Worm (Caenorhabditis elegans): ENCODE results near the gene C53A5.9.
A peak's percentile ranks its signal among the peaks of the same experiment; 100 is the strongest.

Gene C53A5.9

ce11 chrV:14530813-14531212 is 27.8 kb downstream of the C53A5.9 start, which contains the start of gene kcnl-4:
kcnl-4 (plus strand) TSS chrV:14531113.
- no peak for TF ChIP-seq ceh-82 (tag; optimal IDR thresholded peaks at IDR 0.05)
- TF ChIP-seq lin-13 (GFP tag; optimal IDR thresholded peaks at IDR 0.05), result no peak
- no peak for TF ChIP-seq peb-1 (tag; optimal IDR thresholded peaks at IDR 0.05)
- no peak for TF ChIP-seq ztf-4 (tag; optimal IDR thresholded peaks at IDR 0.05)
- TF ChIP-seq zag-1 (tag; optimal IDR thresholded peaks at IDR 0.05), result no peak
- TF ChIP-seq lsy-2 (tag; optimal IDR thresholded peaks at IDR 0.05), result no peak
- TF ChIP-seq elt-1 (tag; optimal IDR thresholded peaks at IDR 0.05), result no peak
- no peak for TF ChIP-seq crh-2 (tag; optimal IDR thresholded peaks at IDR 0.05)
- TF ChIP-seq ztf-1 (GFP tag; conservative IDR thresholded peaks at IDR 0.05), result no peak
- TF ChIP-seq blmp-1 (tag; optimal IDR thresholded peaks at IDR 0.05; ENCODE audit: insufficient read depth), result no peak
- no peak for TF ChIP-seq ztf-11 (tag; optimal IDR thresholded peaks at IDR 0.05)
- no peak for TF ChIP-seq unc-39 (tag; optimal IDR thresholded peaks at IDR 0.05)

- TF ChIP-seq elt-1 (tag; optimal IDR thresholded peaks at IDR 0.05), result no peak
- TF ChIP-seq Y55F3AM.14 (GFP tag; optimal IDR thresholded peaks at IDR 0.05), result no peak
These were observed 31.4 kb downstream of the C53A5.9 start for ce11 chrV:14527210-14527609.

- TF ChIP-seq mbf-1 (tag; optimal IDR thresholded peaks at IDR 0.05), result no peak
- no peak for TF ChIP-seq unc-62 (GFP tag; optimal IDR thresholded peaks at IDR 0.05)
- no peak for TF ChIP-seq ceh-82 (tag; optimal IDR thresholded peaks at IDR 0.05)
These were observed 33.6 kb downstream of the C53A5.9 start, which contains the start of gene hda-1 for ce11 chrV:14525089-14525488. hda-1 (plus strand) TSS chrV:14525389.

DNA sequence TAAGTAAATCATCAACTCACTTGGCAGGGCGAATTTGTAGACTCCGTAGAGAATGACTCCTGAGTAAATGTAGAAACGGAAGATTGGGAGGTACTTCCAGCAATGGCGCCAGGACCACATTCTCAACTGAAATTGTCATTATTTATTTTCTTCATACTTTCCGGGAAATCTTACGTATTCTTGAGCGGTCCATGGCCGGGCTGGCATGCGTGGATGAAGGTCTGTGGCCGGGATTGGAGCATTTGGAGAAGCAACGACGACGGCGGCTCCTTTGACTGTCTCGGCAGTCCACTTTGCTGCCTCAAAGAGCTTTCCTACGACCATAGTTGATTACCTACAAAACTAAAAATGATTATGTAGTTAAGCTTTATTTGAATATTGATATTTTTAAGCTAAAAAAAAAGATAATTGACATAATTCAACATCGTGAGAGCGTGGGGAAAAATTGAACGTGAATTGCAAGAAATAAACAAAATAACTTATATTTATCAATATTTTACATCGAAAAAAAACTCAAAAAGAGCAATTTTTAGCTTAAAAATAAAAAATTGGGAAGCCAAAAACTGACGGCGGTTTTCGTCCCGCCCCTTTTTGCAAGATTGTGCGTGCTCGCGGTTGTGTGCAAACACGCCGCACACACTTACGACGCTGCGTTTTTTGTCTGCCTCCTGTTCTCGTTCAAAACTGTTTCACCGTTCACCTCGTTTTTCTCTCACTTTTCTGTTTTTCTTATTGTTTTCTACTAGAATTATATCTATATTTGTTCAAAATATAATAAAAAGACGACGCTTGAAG is 34.7 kb downstream of the C53A5.9 start, which contains the start of gene ril-1:
Gene ril-1 (minus strand): TSS at position 342 of the 795 bp plus-strand sequence.
- TF ChIP-seq mab-5 (tag; optimal IDR thresholded peaks at IDR 0.05), result no peak
- peak; percentile 60 for TF ChIP-seq skn-1 (tag; optimal IDR thresholded peaks at IDR 0.05)
- TF ChIP-seq lin-13 (GFP tag; optimal IDR thresholded peaks at IDR 0.05), result peak; percentile 20
- peak; percentile 47 for TF ChIP-seq sma-3 (GFP tag; optimal IDR thresholded peaks at IDR 0.05)
- TF ChIP-seq snpc-4 (tag; optimal IDR thresholded peaks at IDR 0.05), result peak; percentile 16
- peak; percentile 56 for TF ChIP-seq nhr-25 (tag; optimal IDR thresholded peaks at IDR 0.05)
- TF ChIP-seq nhr-11 (tag; optimal IDR thresholded peaks at IDR 0.05), result no peak
- peak; percentile 27 for TF ChIP-seq crh-2 (tag; optimal IDR thresholded peaks at IDR 0.05)
- peak; percentile 74 for TF ChIP-seq unc-55 (GFP tag; optimal IDR thresholded peaks at IDR 0.05)
- no peak for TF ChIP-seq lin-11 (tag; optimal IDR thresholded peaks at IDR 0.05)
- no peak for TF ChIP-seq mdl-1 (tag; optimal IDR thresholded peaks at IDR 0.05)
- no peak for TF ChIP-seq nhr-23 (tag; optimal IDR thresholded peaks at IDR 0.05)
- TF ChIP-seq ceh-82 (tag; optimal IDR thresholded peaks at IDR 0.05), result no peak
- TF ChIP-seq nhr-237 (tag; optimal IDR thresholded peaks at IDR 0.05), result no peak
- TF ChIP-seq ama-1 (optimal IDR thresholded peaks at IDR 0.05), result no peak
- peak; percentile 10 for TF ChIP-seq nhr-21 (tag; optimal IDR thresholded peaks at IDR 0.05)
- peak; percentile 34 for TF ChIP-seq F13H6.1 (tag; optimal IDR thresholded peaks at IDR 0.05)
- peak; percentile 17 for TF ChIP-seq gmeb-1 (tag; optimal IDR thresholded peaks at IDR 0.05)
- no peak for TF ChIP-seq unc-62 (GFP tag; optimal IDR thresholded peaks at IDR 0.05)
- TF ChIP-seq lsy-2 (tag; optimal IDR thresholded peaks at IDR 0.05), result peak in 1 of 2 experiments; percentile 52
- TF ChIP-seq nhr-6 (tag; optimal IDR thresholded peaks at IDR 0.05), result no peak
- no peak for TF ChIP-seq unc-39 (tag; optimal IDR thresholded peaks at IDR 0.05)
- no peak for TF ChIP-seq nhr-10 (tag; optimal IDR thresholded peaks at IDR 0.05)
- peak; percentile 34 for TF ChIP-seq nhr-129 (tag; optimal IDR thresholded peaks at IDR 0.05)
- TF ChIP-seq elt-1 (tag; optimal IDR thresholded peaks at IDR 0.05), result no peak
- TF ChIP-seq C34F6.9 (tag; optimal IDR thresholded peaks at IDR 0.05), result peak; percentile 23
- peak; percentile 35 for TF ChIP-seq fos-1 (tag; optimal IDR thresholded peaks at IDR 0.05)

- TF ChIP-seq egl-27 (tag; optimal IDR thresholded peaks at IDR 0.05), result no peak
- TF ChIP-seq gmeb-1 (tag; optimal IDR thresholded peaks at IDR 0.05), result no peak
- TF ChIP-seq sma-9 (GFP tag; optimal IDR thresholded peaks at IDR 0.05), result no peak
- no peak for TF ChIP-seq sma-9 (tag; optimal IDR thresholded peaks at IDR 0.05)
- no peak for TF ChIP-seq ztf-1 (GFP tag; conservative IDR thresholded peaks at IDR 0.05)
- TF ChIP-seq lin-13 (GFP tag; optimal IDR thresholded peaks at IDR 0.05), result no peak
- TF ChIP-seq aly-2 (tag; optimal IDR thresholded peaks at IDR 0.05), result no peak
- no peak for TF ChIP-seq nhr-77 (tag; optimal IDR thresholded peaks at IDR 0.05)
- TF ChIP-seq ZK546.5 (tag; optimal IDR thresholded peaks at IDR 0.05), result no peak
These were observed 35.6 kb downstream of the C53A5.9 start, which contains the start of gene C53A5.2 for ce11 chrV:14523105-14523504. C53A5.2 (minus strand) TSS chrV:14523205.

Measured in whole organism, L2 larva.